Fruit fly (Drosophila melanogaster) whole organism, pupa: ENCODE data around the gene CG12003.

Experiments used
- CG12605 ChIP-seq: fragments of 200-800 bp; sonication (Bioruptor generic); IDR thresholded peaks from 2 replicates; pipeline ENCODE4 v1.3.6; 2022; ENCODE audit warnings: missing biosample characterization, missing genetic modification characterization
- CG4496 ChIP-seq: fragments of 200-800 bp; sonication (Bioruptor generic); IDR thresholded peaks from 3 replicates; pipeline ENCODE4 v1.3.6; 2022; ENCODE audit warnings: missing biosample characterization, missing genetic modification characterization
- CG8159 ChIP-seq: fragments of 200-800 bp; sonication (Bioruptor generic); optimal IDR thresholded peaks from 3 replicates; lab custom pipeline; 2018; ENCODE audit warnings: missing biosample characterization, mild to moderate bottlenecking, missing genetic modification characterization, moderate library complexity
- Ets98B ChIP-seq: fragments of 200-800 bp; sonication (Bioruptor generic); IDR thresholded peaks from 2 replicates; pipeline ENCODE4 v1.3.6; 2022; ENCODE audit warnings: missing biosample characterization, missing genetic modification characterization
- Pif1B ChIP-seq: fragments of 200-800 bp; sonication (Bioruptor generic); optimal IDR thresholded peaks from 3 replicates; lab custom pipeline; 2016; ENCODE audit warnings: missing biosample characterization, missing genetic modification characterization
- gl ChIP-seq: fragments of 200-800 bp; sonication (Bioruptor generic); optimal IDR thresholded peaks from 2 replicates; lab custom pipeline; 2018; ENCODE audit warnings: missing biosample characterization, mild to moderate bottlenecking, missing genetic modification characterization
- rn ChIP-seq: fragments of 200-800 bp; sonication (Bioruptor generic); IDR thresholded peaks from 2 replicates; pipeline ENCODE4 v1.3.6; 2022; ENCODE audit warnings: missing biosample characterization, missing genetic modification characterization

DNA sequence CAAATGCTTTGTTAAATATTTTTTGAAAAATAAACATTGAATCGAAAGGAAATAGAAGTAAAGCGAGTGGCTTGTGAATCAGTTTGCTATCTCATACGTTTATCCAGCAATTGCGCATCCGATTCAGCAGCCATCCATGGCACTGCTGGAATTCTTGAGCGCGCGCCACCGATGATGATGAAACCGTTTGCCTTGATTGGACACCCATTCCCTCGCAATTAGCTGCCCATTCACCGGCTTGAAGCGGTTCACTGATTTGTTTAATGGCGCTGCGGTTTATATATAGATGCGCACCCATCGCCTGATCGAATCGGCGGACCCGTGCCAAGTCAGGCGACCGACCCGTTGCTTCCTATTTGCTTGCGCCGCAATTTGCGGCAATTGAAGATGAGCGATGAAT lies 12.0 kb upstream of the CG12003 start, which contains the start of gene Pcyt2:
- no peak for TF ChIP-seq gl (tag; lab: Kevin White, UChicago)
- no peak for TF ChIP-seq Pif1B (GFP tag; lab: Kevin White, UChicago)
- TF ChIP-seq CG12605: no peak
- no peak for TF ChIP-seq Ets98B
- TF ChIP-seq CG8159 (tag; lab: Kevin White, UChicago): no peak
- TF ChIP-seq rn: no peak
- no peak for TF ChIP-seq CG4496
